Worm (Caenorhabditis elegans): ENCODE data around the gene dhs-16.

dhs-16 gene

DNA sequence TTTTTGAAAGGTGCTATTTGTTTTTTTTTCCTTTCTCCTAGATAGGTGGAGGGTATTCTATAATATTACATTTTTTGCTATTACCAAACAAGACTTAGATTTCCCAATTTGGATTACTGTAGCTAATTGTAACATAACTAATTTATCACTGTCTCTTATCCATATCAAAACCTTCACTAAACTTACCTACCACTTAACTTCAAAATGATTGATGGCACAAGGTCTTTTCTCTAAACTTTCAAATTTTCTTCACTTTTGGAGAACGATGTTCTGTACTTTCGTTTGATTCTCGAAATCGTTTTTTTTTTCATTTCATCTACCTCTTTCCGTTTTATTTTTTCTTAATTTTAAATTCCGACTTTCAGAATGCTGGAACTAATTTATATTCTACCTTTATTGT, at the start of gene dhs-16:
Gene dhs-16 (plus strand): TSS at position 366 of the 400 bp plus-strand sequence.
- TF ChIP-seq irx-1 (tag; optimal IDR thresholded peaks at IDR 0.05) (no peak), efl-1 (optimal IDR thresholded peaks at IDR 0.05) (no peak), efl-1 (GFP tag; optimal IDR thresholded peaks at IDR 0.05 in 1 of 2) (peak in 1 of 2 experiments; percentile 46)

DNA sequence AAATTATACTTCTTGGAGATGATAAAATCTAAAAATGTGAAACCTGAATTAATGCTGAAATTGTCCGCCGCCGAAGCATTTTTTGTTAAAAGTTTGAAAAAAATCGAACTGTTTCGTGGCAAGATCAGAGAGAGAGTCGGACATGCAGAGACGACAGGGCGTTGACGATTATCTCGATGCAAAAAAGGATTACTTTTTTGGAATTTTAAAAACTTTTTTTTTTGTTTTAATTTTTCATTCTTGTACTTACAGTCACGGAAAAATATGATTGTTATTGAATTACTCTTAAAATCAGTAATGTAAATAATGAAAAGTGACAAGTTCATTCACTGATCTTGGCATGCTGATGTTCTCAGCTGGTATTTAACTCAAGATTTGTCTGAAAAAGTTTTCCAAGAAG, 46.9 kb upstream of the dhs-16 start, which contains the start of the genes M03F8.5 and M03F8.7:
Gene M03F8.5 (minus strand): TSS at position 101 of the 400 bp plus-strand sequence.
Gene M03F8.7 (plus strand): TSS at position 249 of the 400 bp plus-strand sequence.
- TF ChIP-seq efl-1 (optimal IDR thresholded peaks at IDR 0.05): no peak
- no peak for TF ChIP-seq efl-1 (GFP tag; optimal IDR thresholded peaks at IDR 0.05 in 1 of 2)
- TF ChIP-seq unc-62 (GFP tag; optimal IDR thresholded peaks at IDR 0.05): no peak
- TF ChIP-seq ceh-90 (tag; optimal IDR thresholded peaks at IDR 0.05): no peak
- no peak for TF ChIP-seq nhr-84 (tag; optimal IDR thresholded peaks at IDR 0.05)
- no peak for TF ChIP-seq fkh-4 (tag; optimal IDR thresholded peaks at IDR 0.05; ENCODE audit: borderline replicate concordance)
- no peak for TF ChIP-seq sup-37 (GFP tag; optimal IDR thresholded peaks at IDR 0.05)
- TF ChIP-seq lin-15B (tag; optimal IDR thresholded peaks at IDR 0.05): no peak
- TF ChIP-seq C04F5.9 (tag; optimal IDR thresholded peaks at IDR 0.05): no peak
- TF ChIP-seq nhr-237 (tag; optimal IDR thresholded peaks at IDR 0.05): no peak

- peak; percentile 99 to 100 for TF ChIP-seq efl-1 (optimal IDR thresholded peaks at IDR 0.05)
- peak; percentile 100 for TF ChIP-seq efl-1 (GFP tag; optimal IDR thresholded peaks at IDR 0.05 in 1 of 2)
- TF ChIP-seq lin-39 (tag; optimal IDR thresholded peaks at IDR 0.05): peak; percentile 62
- TF ChIP-seq unc-30 (tag; optimal IDR thresholded peaks at IDR 0.05): no peak
- TF ChIP-seq pag-3 (tag; optimal IDR thresholded peaks at IDR 0.05; ENCODE audit: borderline replicate concordance, insufficient read depth): no peak
- TF ChIP-seq lin-14 (GFP tag; optimal IDR thresholded peaks at IDR 0.05): no peak
- no peak for TF ChIP-seq lin-13 (GFP tag; optimal IDR thresholded peaks at IDR 0.05)
- peak; percentile 69 for TF ChIP-seq aly-2 (tag; optimal IDR thresholded peaks at IDR 0.05)
- peak; percentile 30 for TF ChIP-seq F16B12.6 (tag; optimal IDR thresholded peaks at IDR 0.05)
- peak; percentile 30 for TF ChIP-seq ceh-90 (tag; optimal IDR thresholded peaks at IDR 0.05)
- no peak for TF ChIP-seq nhr-11 (tag; optimal IDR thresholded peaks at IDR 0.05)
- peak; percentile 77 for TF ChIP-seq xbp-1 (tag; optimal IDR thresholded peaks at IDR 0.05)
- TF ChIP-seq mab-9 (GFP tag; IDR thresholded peaks at IDR 0.05): 0 out of 2 replicates have a peak, but pooled peaks have one; percentile 34
- no peak for TF ChIP-seq unc-98 (GFP tag; IDR thresholded peaks at IDR 0.05)
- TF ChIP-seq mdl-1 (tag; optimal IDR thresholded peaks at IDR 0.05): peak in 1 of 2 experiments; percentile 44
- TF ChIP-seq zip-4 (GFP tag; optimal IDR thresholded peaks at IDR 0.05): no peak
- TF ChIP-seq isw-1 (GFP tag; IDR thresholded peaks at IDR 0.05): peak; percentile 42
- peak; percentile 68 for TF ChIP-seq irx-1 (tag; optimal IDR thresholded peaks at IDR 0.05)
- no peak for TF ChIP-seq Y116A8C.19 (tag; optimal IDR thresholded peaks at IDR 0.05; ENCODE audit: borderline replicate concordance)
- peak; percentile 37 for TF ChIP-seq sox-4 (tag; optimal IDR thresholded peaks at IDR 0.05)
- TF ChIP-seq nhr-47 (tag; optimal IDR thresholded peaks at IDR 0.05): peak; percentile 84
- no peak for TF ChIP-seq hlh-4 (tag; optimal IDR thresholded peaks at IDR 0.05)
- TF ChIP-seq nhr-77 (tag; optimal IDR thresholded peaks at IDR 0.05): no peak
- TF ChIP-seq zag-1 (tag; optimal IDR thresholded peaks at IDR 0.05): no peak
- no peak for TF ChIP-seq blmp-1 (tag; optimal IDR thresholded peaks at IDR 0.05)
- no peak for TF ChIP-seq efl-3 (GFP tag; optimal IDR thresholded peaks at IDR 0.05)
- no peak for TF ChIP-seq unc-62 (GFP tag; optimal IDR thresholded peaks at IDR 0.05)
- no peak for TF ChIP-seq ama-1 (optimal IDR thresholded peaks at IDR 0.05)
- TF ChIP-seq pqm-1 (tag; optimal IDR thresholded peaks at IDR 0.05): no peak
- no peak for TF ChIP-seq aha-1 (tag; optimal IDR thresholded peaks at IDR 0.05)
- no peak for TF ChIP-seq fkh-8 (tag; optimal IDR thresholded peaks at IDR 0.05)
- peak; percentile 36 for TF ChIP-seq fos-1 (tag; optimal IDR thresholded peaks at IDR 0.05)
- no peak for TF ChIP-seq ceh-88 (GFP tag; IDR thresholded peaks at IDR 0.05)
- no peak for TF ChIP-seq mef-2 (tag; optimal IDR thresholded peaks at IDR 0.05)
- TF ChIP-seq fkh-4 (tag; optimal IDR thresholded peaks at IDR 0.05; ENCODE audit: borderline replicate concordance): peak; percentile 3
- no peak for TF ChIP-seq hlh-17 (GFP tag; optimal IDR thresholded peaks at IDR 0.05; ENCODE audit: borderline replicate concordance)
- no peak for TF ChIP-seq ztf-4 (tag; optimal IDR thresholded peaks at IDR 0.05)
- no peak for TF ChIP-seq egl-13 (tag; optimal IDR thresholded peaks at IDR 0.05)
- TF ChIP-seq nhr-90 (tag; optimal IDR thresholded peaks at IDR 0.05; ENCODE audit: poor library complexity): peak; percentile 59
- no peak for TF ChIP-seq nhr-76 (tag; optimal IDR thresholded peaks at IDR 0.05)
- peak; percentile 38 for TF ChIP-seq snpc-4 (tag; optimal IDR thresholded peaks at IDR 0.05)
- no peak for TF ChIP-seq elt-2 (tag; optimal IDR thresholded peaks at IDR 0.05)
- TF ChIP-seq jun-1 (tag; optimal IDR thresholded peaks at IDR 0.05): peak; percentile 35
These were observed 44.0 kb upstream of the dhs-16 start, which contains the start of gene syf-3 for ce11 chrV:5939503-5940072. Gene syf-3 (plus strand): TSS chrV:5940022.

Measured in whole organism, L1 larva.